Fruit fly (Drosophila melanogaster) whole organism, wandering third instar larva: ENCODE results near the gene lobo.

Source experiments
- Abd-B ChIP-seq: fragments of >200 bp; optimal IDR thresholded peaks from 2 replicates; lab custom pipeline; 2017; ENCODE audit warnings: missing biosample characterization, missing genetic modification characterization
- CG9705 ChIP-seq: fragments of 200-800 bp; sonication (Bioruptor generic); optimal IDR thresholded peaks from 2 replicates; lab custom pipeline; 2018; ENCODE audit warnings: missing biosample characterization, mild to moderate bottlenecking, missing genetic modification characterization
- CrebA ChIP-seq: fragments of 200-800 bp; sonication (Bioruptor generic); optimal IDR thresholded peaks from 2 replicates; lab custom pipeline; 2016; ENCODE audit warnings: missing biosample characterization, mild to moderate bottlenecking, missing genetic modification characterization, borderline replicate concordance
- Dif ChIP-seq: fragments of 200-275, 200-300 bp; sonication (Bioruptor generic); optimal IDR thresholded peaks from 2 replicates; lab custom pipeline; 2018; ENCODE audit warnings: missing biosample characterization, missing genetic modification characterization; ENCODE audit not compliant: partially characterized antibody
- GATAd ChIP-seq: sonication (Bioruptor generic); optimal IDR thresholded peaks from 2 replicates; lab custom pipeline; 2016; ENCODE audit warnings: missing biosample characterization, missing genetic modification characterization
- HLH106 ChIP-seq: fragments of 200-800 bp; optimal IDR thresholded peaks from 3 replicates; lab custom pipeline; 2019; ENCODE audit warnings: missing biosample characterization, mild to moderate bottlenecking, missing genetic modification characterization, moderate library complexity
- Hr78 ChIP-seq: fragments of >200 bp; optimal IDR thresholded peaks from 2 replicates; lab custom pipeline; 2017; ENCODE audit warnings: missing biosample characterization, missing genetic modification characterization
- Hr83 ChIP-seq: fragments of 200-300 bp; sonication (Bioruptor generic); optimal IDR thresholded peaks from 2 replicates; lab custom pipeline; 2016; ENCODE audit warnings: missing biosample characterization, mild to moderate bottlenecking, missing genetic modification characterization, moderate library complexity; ENCODE audit not compliant: poor library complexity, severe bottlenecking
- Mio ChIP-seq: sonication (Bioruptor generic); optimal IDR thresholded peaks from 2 replicates; lab custom pipeline; 2016; ENCODE audit warnings: missing biosample characterization, missing genetic modification characterization
- N ChIP-seq: fragments of >200 bp; optimal IDR thresholded peaks from 2 replicates; lab custom pipeline; 2018; ENCODE audit warnings: missing biosample characterization, missing external identifiers, missing genetic modification characterization
- OdsH ChIP-seq: fragments of 200-800 bp; sonication (Bioruptor generic); optimal IDR thresholded peaks from 2 replicates; lab custom pipeline; 2016; ENCODE audit warnings: missing biosample characterization, mild to moderate bottlenecking, missing genetic modification characterization
- Rel ChIP-seq, 2 experiments: fragments of 200-800 bp; sonication (Bioruptor generic) in 1 of 2; optimal IDR thresholded peaks; 2 replicates in 1 of 2; 3 replicates in 1 of 2; lab custom pipeline; 2016 to 2019; ENCODE audit warnings: mild to moderate bottlenecking in 2 of 2, missing biosample characterization in 2 of 2, missing genetic modification characterization in 2 of 2, moderate library complexity in 1 of 2
- Sp1 ChIP-seq: fragments of 200-800 bp; sonication (Bioruptor generic); optimal IDR thresholded peaks from 3 replicates; lab custom pipeline; 2019; ENCODE audit warnings: missing biosample characterization, mild to moderate bottlenecking, missing genetic modification characterization, moderate library complexity
- Vsx2 ChIP-seq: fragments of 200-300, 225-300 bp; sonication (Bioruptor generic); optimal IDR thresholded peaks from 2 replicates; lab custom pipeline; 2018; ENCODE audit warnings: missing biosample characterization, missing genetic modification characterization; ENCODE audit not compliant: partially characterized antibody
- brk ChIP-seq: fragments of 200-800 bp; sonication (Bioruptor generic); optimal IDR thresholded peaks from 2 replicates; lab custom pipeline; 2016; ENCODE audit warnings: missing biosample characterization, mild to moderate bottlenecking, missing genetic modification characterization
- dl ChIP-seq, 2 experiments: fragments of 175-275, 200-275 bp in 1 of 2; fragments of 200-275 bp in 1 of 2; sonication (Bioruptor generic); optimal IDR thresholded peaks; lab custom pipeline; 2018; ENCODE audit warnings: mild to moderate bottlenecking in 2 of 2, missing biosample characterization in 2 of 2, missing genetic modification characterization in 2 of 2, moderate library complexity in 2 of 2; ENCODE audit not compliant: partially characterized antibody in 2 of 2, insufficient read depth in 1 of 2
- dmrt93B ChIP-seq: fragments of 200-800 bp; sonication (Bioruptor generic); optimal IDR thresholded peaks from 2 replicates; lab custom pipeline; 2018; ENCODE audit warnings: missing biosample characterization, mild to moderate bottlenecking, missing genetic modification characterization
- dsf ChIP-seq: sonication (Bioruptor generic); optimal IDR thresholded peaks from 2 replicates; lab custom pipeline; 2016; ENCODE audit warnings: missing biosample characterization, missing genetic modification characterization, borderline replicate concordance
- ey ChIP-seq: fragments of 200-800 bp; sonication (Bioruptor generic); optimal IDR thresholded peaks from 2 replicates; lab custom pipeline; 2016; ENCODE audit warnings: missing biosample characterization, missing genetic modification characterization
- fru ChIP-seq: fragments of 200-800 bp; sonication (Bioruptor generic); optimal IDR thresholded peaks from 3 replicates; lab custom pipeline; 2016; ENCODE audit warnings: missing biosample characterization, mild to moderate bottlenecking, missing genetic modification characterization
- jim ChIP-seq: fragments of 175-275, 200-325 bp; sonication (Bioruptor generic); optimal IDR thresholded peaks from 2 replicates; lab custom pipeline; 2016; ENCODE audit warnings: missing biosample characterization, mild to moderate bottlenecking, missing genetic modification characterization
- lola ChIP-seq: fragments of >200 bp; optimal IDR thresholded peaks from 2 replicates; lab custom pipeline; 2017; ENCODE audit warnings: missing biosample characterization, missing genetic modification characterization
- pan ChIP-seq: fragments of >200 bp; optimal IDR thresholded peaks from 2 replicates; lab custom pipeline; 2017
- psq ChIP-seq: fragments of 200-800 bp; sonication (Bioruptor generic); optimal IDR thresholded peaks from 3 replicates; lab custom pipeline; 2017; ENCODE audit warnings: missing biosample characterization, mild to moderate bottlenecking, missing genetic modification characterization, moderate library complexity
- sage ChIP-seq: fragments of 200-800 bp; sonication (Bioruptor generic); optimal IDR thresholded peaks from 2 replicates; lab custom pipeline; 2016; ENCODE audit warnings: missing biosample characterization, mild to moderate bottlenecking, missing genetic modification characterization
- sv ChIP-seq: fragments of 200-800 bp; sonication (Bioruptor generic); optimal IDR thresholded peaks from 3 replicates; lab custom pipeline; 2016; ENCODE audit warnings: missing biosample characterization, missing genetic modification characterization
- tai ChIP-seq: sonication (Bioruptor generic); optimal IDR thresholded peaks from 2 replicates; lab custom pipeline; 2016; ENCODE audit warnings: missing biosample characterization, missing genetic modification characterization
- woc ChIP-seq: sonication (Bioruptor generic); optimal IDR thresholded peaks from 2 replicates; lab custom pipeline; 2016; ENCODE audit warnings: missing biosample characterization, mild to moderate bottlenecking, missing genetic modification characterization

Gene lobo

dm6 chr3R:25239880-25240279 lies 46.3 kb upstream of the lobo start, which contains the start of gene to:
Gene to, plus strand, starts transcription at chr3R:25240180.
- TF ChIP-seq dl (GFP tag; optimal IDR thresholded peaks at IDR 0.05; lab: Kevin White, UChicago; ENCODE audit: insufficient read depth in 1 of 2, partially characterized antibody in 2 of 2) (no peak), Dif (GFP tag; lab: Kevin White, UChicago) (no peak), ey (GFP tag; lab: Kevin White, UChicago) (no peak), brk (GFP tag; lab: Kevin White, UChicago) (no peak), Rel (GFP tag; optimal IDR thresholded peaks at IDR 0.05; lab: Kevin White, UChicago) (no peak), Rel (tag; optimal IDR thresholded peaks at IDR 0.05; lab: Kevin White, UChicago) (no peak), pan (lab: Kevin White, UChicago) (no peak), Hr78 (GFP tag; lab: Kevin White, UChicago) (no peak), Sp1 (no peak), dmrt93B (GFP tag; lab: Kevin White, UChicago) (no peak), jim (GFP tag; lab: Kevin White, UChicago) (no peak), Abd-B (GFP tag; lab: Kevin White, UChicago) (no peak), woc (GFP tag; lab: Kevin White, UChicago) (no peak), N (no peak), psq (GFP tag; lab: Kevin White, UChicago) (no peak), sv (GFP tag; lab: Kevin White, UChicago) (no peak), HLH106 (tag; lab: Kevin White, UChicago) (no peak)
- TF ChIP-seq, all 38 proteins: peak for 0

DNA sequence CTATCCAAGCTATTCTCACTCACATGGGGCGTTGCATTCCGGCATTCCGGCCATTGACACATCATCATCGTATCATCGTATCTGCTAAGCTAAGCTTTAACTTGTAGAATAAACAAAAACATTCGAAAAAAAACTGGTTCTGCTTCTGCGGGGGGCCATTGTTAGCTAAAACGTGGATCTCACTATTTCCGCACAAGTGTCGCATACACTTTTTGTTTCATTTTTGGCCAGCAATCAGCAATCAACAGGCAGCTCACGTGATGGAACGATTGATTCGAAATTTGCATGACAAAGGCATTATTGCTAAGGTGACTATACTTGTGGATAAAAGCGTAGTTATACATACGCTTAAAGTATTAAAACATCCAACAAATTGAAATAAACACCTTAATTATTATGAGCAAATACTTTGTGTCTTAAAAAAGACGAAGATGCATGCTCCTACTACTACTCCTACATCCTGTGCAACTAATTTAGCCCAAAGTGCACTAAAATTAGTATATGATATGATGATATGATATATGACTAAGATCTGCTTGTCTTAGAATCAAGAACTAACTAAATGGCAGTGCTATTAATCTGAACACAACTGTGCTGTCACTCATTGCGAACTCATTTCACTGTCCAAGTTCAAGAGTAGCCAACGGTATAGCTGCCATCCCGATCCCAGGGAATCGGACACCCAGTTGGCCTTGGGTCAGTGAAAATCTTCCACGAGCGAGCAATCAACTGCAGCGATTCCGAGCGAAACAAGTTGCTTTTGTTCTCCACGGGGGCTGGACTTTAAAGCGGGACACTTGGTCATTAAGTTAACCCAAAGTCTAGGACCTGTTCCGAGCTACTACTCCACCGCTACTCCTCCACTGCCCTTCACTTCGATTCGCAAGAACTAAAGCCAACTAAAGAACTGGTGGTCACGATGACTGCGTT lies 45.5 kb upstream of the lobo start:
- TF ChIP-seq woc (GFP tag; lab: Kevin White, UChicago) (no peak), OdsH (GFP tag; lab: Kevin White, UChicago) (no peak), dsf (GFP tag; lab: Kevin White, UChicago) (no peak), Mio (no peak), Sp1 (no peak), psq (GFP tag; lab: Kevin White, UChicago) (no peak), tai (GFP tag; lab: Kevin White, UChicago) (no peak), GATAd (GFP tag; lab: Kevin White, UChicago) (no peak), Hr83 (GFP tag; lab: Kevin White, UChicago) (no peak), Vsx2 (GFP tag; lab: Kevin White, UChicago) (no peak), dmrt93B (GFP tag; lab: Kevin White, UChicago) (no peak), sage (GFP tag; lab: Kevin White, UChicago) (no peak), sv (GFP tag; lab: Kevin White, UChicago) (no peak), fru (GFP tag; lab: Kevin White, UChicago) (no peak), CrebA (GFP tag; lab: Kevin White, UChicago) (no peak)

dm6 chr3R:25237314-25237713 lies 43.7 kb upstream of the lobo start, which contains the start of gene Jhbp7:
Gene Jhbp7, plus strand, starts transcription at chr3R:25237614.
- TF ChIP-seq pan (lab: Kevin White, UChicago) (no peak), Abd-B (GFP tag; lab: Kevin White, UChicago) (no peak), dmrt93B (GFP tag; lab: Kevin White, UChicago) (no peak), jim (GFP tag; lab: Kevin White, UChicago) (no peak), CrebA (GFP tag; lab: Kevin White, UChicago) (no peak), CG9705 (GFP tag; lab: Kevin White, UChicago) (no peak), dl (GFP tag; optimal IDR thresholded peaks at IDR 0.05; lab: Kevin White, UChicago; ENCODE audit: insufficient read depth in 1 of 2, partially characterized antibody in 2 of 2) (no peak)

- no peak for TF ChIP-seq CrebA (GFP tag; lab: Kevin White, UChicago)
- TF ChIP-seq dsf (GFP tag; lab: Kevin White, UChicago) = no peak
- TF ChIP-seq pan (lab: Kevin White, UChicago) = no peak
- TF ChIP-seq sv (GFP tag; lab: Kevin White, UChicago) = no peak
- no peak for TF ChIP-seq Hr78 (GFP tag; lab: Kevin White, UChicago)
- TF ChIP-seq lola = no peak
- TF ChIP-seq dl (GFP tag; optimal IDR thresholded peaks at IDR 0.05; lab: Kevin White, UChicago; ENCODE audit: insufficient read depth in 1 of 2, partially characterized antibody in 2 of 2) = no peak
- TF ChIP-seq brk (GFP tag; lab: Kevin White, UChicago) = no peak
- no peak for TF ChIP-seq CG9705 (GFP tag; lab: Kevin White, UChicago)
- no peak for TF ChIP-seq Mio
- TF ChIP-seq woc (GFP tag; lab: Kevin White, UChicago) = no peak
Observed at dm6 chr3R:25236121-25236520, 42.5 kb upstream of the lobo start.
